Fruit fly (Drosophila melanogaster) whole organism, embryonic: Measurements from ENCODE around the gene CG31268.

Source experiments
- Bgb ChIP-seq: fragments of 200-800 bp; sonication (Bioruptor generic); IDR thresholded peaks from 2 replicates; pipeline ENCODE4 v1.3.6; 2022; ENCODE audit warnings: missing biosample characterization, missing genetic modification characterization; ENCODE audit not compliant: partially characterized antibody
- CG10366 ChIP-seq: fragments of 200-800 bp; sonication (Bioruptor generic); IDR thresholded peaks from 2 replicates; pipeline ENCODE4 v1.3.6; 2022; ENCODE audit warnings: missing biosample characterization, missing genetic modification characterization
- CG11093 ChIP-seq: fragments of 200-800 bp; sonication (Bioruptor generic); IDR thresholded peaks from 3 replicates; pipeline ENCODE4 v1.3.6; 2022; ENCODE audit warnings: missing biosample characterization, missing genetic modification characterization
- CG11456 ChIP-seq: fragments of 200-800 bp; sonication (Bioruptor generic); IDR thresholded peaks from 3 replicates; pipeline ENCODE4 v1.3.6; 2022; ENCODE audit warnings: missing biosample characterization, missing genetic modification characterization
- CG11504 ChIP-seq: fragments of 200-800 bp; sonication (Bioruptor generic); optimal IDR thresholded peaks from 3 replicates; lab custom pipeline; 2019; ENCODE audit warnings: missing biosample characterization, mild to moderate bottlenecking, missing genetic modification characterization, moderate library complexity
- CG12071 ChIP-seq: fragments of 200-800 bp; sonication (Bioruptor generic); optimal IDR thresholded peaks from 3 replicates; lab custom pipeline; 2018; ENCODE audit warnings: missing biosample characterization, mild to moderate bottlenecking, missing genetic modification characterization
- CG13287 ChIP-seq: fragments of 200-800 bp; sonication (Bioruptor generic); IDR thresholded peaks from 2 replicates; pipeline ENCODE4 v1.3.6; 2022; ENCODE audit warnings: missing biosample characterization, missing genetic modification characterization; ENCODE audit not compliant: partially characterized antibody
- CG14014 ChIP-seq: fragments of 200-800 bp; sonication (Bioruptor generic); IDR thresholded peaks from 2 replicates; pipeline ENCODE4 v1.3.6; 2022; ENCODE audit warnings: missing biosample characterization, missing genetic modification characterization
- CG14667 ChIP-seq: fragments of 200-800 bp; sonication (Bioruptor generic); IDR thresholded peaks from 2 replicates; pipeline ENCODE4 v1.3.6; 2022; ENCODE audit warnings: missing biosample characterization, missing genetic modification characterization
- CG15601 ChIP-seq: fragments of 200-800 bp; sonication (Bioruptor generic); optimal IDR thresholded peaks from 3 replicates; lab custom pipeline; 2019; ENCODE audit warnings: missing biosample characterization, mild to moderate bottlenecking, missing genetic modification characterization, moderate library complexity
- CG16813 ChIP-seq: fragments of 200-800 bp; sonication (Bioruptor generic); IDR thresholded peaks from 3 replicates; pipeline ENCODE4 v1.3.6; 2022; ENCODE audit warnings: missing biosample characterization, missing genetic modification characterization; ENCODE audit not compliant: partially characterized antibody
- CG16863 ChIP-seq: fragments of 200-800 bp; sonication (Bioruptor generic); optimal IDR thresholded peaks from 3 replicates; lab custom pipeline; 2016; ENCODE audit warnings: missing biosample characterization, missing genetic modification characterization
- CG17568 ChIP-seq: fragments of 200-800 bp; sonication (Bioruptor generic); optimal IDR thresholded peaks from 2 replicates; lab custom pipeline; 2018; ENCODE audit warnings: missing biosample characterization, mild to moderate bottlenecking, missing genetic modification characterization, moderate library complexity
- CG34422 ChIP-seq: fragments of 200-800 bp; sonication (Bioruptor generic); IDR thresholded peaks from 3 replicates; pipeline ENCODE4 v1.3.6; 2022; ENCODE audit warnings: missing biosample characterization, missing genetic modification characterization
- CG43689 ChIP-seq: fragments of 200-800 bp; sonication (Bioruptor generic); IDR thresholded peaks from 2 replicates; pipeline ENCODE4 v1.3.6; 2022; ENCODE audit warnings: missing biosample characterization, missing genetic modification characterization
- CG4424 ChIP-seq: fragments of 200-800 bp; sonication (Bioruptor generic); optimal IDR thresholded peaks from 3 replicates; lab custom pipeline; 2016; ENCODE audit warnings: missing biosample characterization, missing genetic modification characterization
- CG4730 ChIP-seq: fragments of 200-800 bp; sonication (Bioruptor generic); IDR thresholded peaks from 2 replicates; pipeline ENCODE4 v1.3.6; 2022; ENCODE audit warnings: missing biosample characterization, missing genetic modification characterization
- CG4820 ChIP-seq: fragments of 200-800 bp; sonication (Bioruptor generic); optimal IDR thresholded peaks from 3 replicates; lab custom pipeline; 2016; ENCODE audit warnings: missing biosample characterization, missing genetic modification characterization
- CG4854 ChIP-seq: fragments of 200-800 bp; sonication (Bioruptor generic); optimal IDR thresholded peaks from 2 replicates; lab custom pipeline; 2016; ENCODE audit warnings: missing biosample characterization, missing genetic modification characterization, inconsistent platforms
- CG6689 ChIP-seq: fragments of 200-800 bp; sonication (Bioruptor generic); IDR thresholded peaks from 2 replicates; pipeline ENCODE4 v1.3.6; 2022; ENCODE audit warnings: missing biosample characterization, missing genetic modification characterization
- CG6813 ChIP-seq: fragments of 200-800 bp; sonication (Bioruptor generic); optimal IDR thresholded peaks from 2 replicates; lab custom pipeline; 2017; ENCODE audit warnings: missing biosample characterization, missing genetic modification characterization, mild to moderate bottlenecking, moderate library complexity, missing genetic modification reagents
- CG6854 ChIP-seq: fragments of 200-800 bp; sonication (Bioruptor generic); optimal IDR thresholded peaks from 3 replicates; lab custom pipeline; 2017; ENCODE audit warnings: missing biosample characterization, mild to moderate bottlenecking, missing genetic modification characterization
- CG8290 ChIP-seq, 3 experiments: fragments of 200-800 bp; sonication (Bioruptor generic); optimal IDR thresholded peaks; 2 replicates each; lab custom pipeline; 2016 to 2019; ENCODE audit warnings: missing biosample characterization in 3 of 3, missing genetic modification characterization in 3 of 3, mild to moderate bottlenecking in 2 of 3, moderate library complexity in 1 of 3
- CG9727 ChIP-seq: fragments of 200-800 bp; sonication (Bioruptor generic); optimal IDR thresholded peaks from 3 replicates; lab custom pipeline; 2017; ENCODE audit warnings: missing biosample characterization, mild to moderate bottlenecking, missing genetic modification characterization
- Drgx ChIP-seq: fragments of 200-800 bp; sonication (Bioruptor generic); IDR thresholded peaks from 2 replicates; pipeline ENCODE4 v1.3.6; 2022; ENCODE audit warnings: missing biosample characterization, missing genetic modification characterization
- ERR ChIP-seq: fragments of 200-800 bp; sonication (Bioruptor generic); optimal IDR thresholded peaks from 2 replicates; lab custom pipeline; 2016; ENCODE audit warnings: missing biosample characterization, missing genetic modification characterization
- HHEX ChIP-seq: fragments of 200-800 bp; sonication (Bioruptor generic); optimal IDR thresholded peaks from 3 replicates; lab custom pipeline; 2017; ENCODE audit warnings: missing biosample characterization, mild to moderate bottlenecking, missing genetic modification characterization, missing genetic modification reagents
- Hmr ChIP-seq: fragments of 200-800 bp; sonication (Bioruptor generic); optimal IDR thresholded peaks from 3 replicates; lab custom pipeline; 2017; ENCODE audit warnings: mild to moderate bottlenecking, missing biosample characterization, missing genetic modification reagents, missing genetic modification characterization
- Hr39 ChIP-seq: fragments of >200 bp; optimal IDR thresholded peaks from 2 replicates; lab custom pipeline; 2017
- NFAT ChIP-seq: fragments of 200-800 bp; sonication (Bioruptor generic); IDR thresholded peaks from 2 replicates; pipeline ENCODE4 v1.3.6; 2022; ENCODE audit warnings: missing biosample characterization, missing genetic modification characterization
- Ravus ChIP-seq: fragments of 200-800 bp; sonication (Bioruptor generic); IDR thresholded peaks from 2 replicates; pipeline ENCODE4 v1.3.6; 2022; ENCODE audit warnings: missing biosample characterization, missing genetic modification characterization
- Six4 ChIP-seq: fragments of 200-800 bp; sonication (Bioruptor generic); optimal IDR thresholded peaks from 2 replicates; lab custom pipeline; 2016; ENCODE audit warnings: missing biosample characterization, missing genetic modification characterization
- YL-1 ChIP-seq: fragments of 200-800 bp; sonication (Bioruptor generic); optimal IDR thresholded peaks from 3 replicates; lab custom pipeline; 2017; ENCODE audit warnings: missing biosample characterization, mild to moderate bottlenecking, missing genetic modification characterization
- ash1 ChIP-seq: fragments of 200-800 bp; sonication (Bioruptor generic); optimal IDR thresholded peaks from 2 replicates; lab custom pipeline; 2018; ENCODE audit warnings: missing biosample characterization, mild to moderate bottlenecking, missing genetic modification characterization
- cad ChIP-seq: fragments of >200 bp; optimal IDR thresholded peaks from 2 replicates; lab custom pipeline; 2017; ENCODE audit warnings: missing biosample characterization, missing genetic modification characterization
- chinmo ChIP-seq: fragments of 200-800 bp; sonication (Bioruptor generic); IDR thresholded peaks from 4 replicates; pipeline ENCODE4 v1.3.6; 2022; ENCODE audit warnings: missing biosample characterization, missing genetic modification characterization; ENCODE audit not compliant: partially characterized antibody
- dmrt99B ChIP-seq: fragments of 200-800 bp; sonication (Bioruptor generic); optimal IDR thresholded peaks from 2 replicates; lab custom pipeline; 2018; ENCODE audit warnings: missing biosample characterization, mild to moderate bottlenecking, missing genetic modification characterization, moderate library complexity
- dysf ChIP-seq: fragments of 200-800 bp; sonication (Bioruptor generic); IDR thresholded peaks from 3 replicates; pipeline ENCODE4 v1.3.6; 2022; ENCODE audit warnings: missing biosample characterization, missing genetic modification characterization
- fd3F ChIP-seq: fragments of 200-800 bp; sonication (Bioruptor generic); optimal IDR thresholded peaks from 2 replicates; lab custom pipeline; 2018; ENCODE audit warnings: missing biosample characterization, mild to moderate bottlenecking, missing genetic modification characterization, moderate library complexity
- fd96Cb ChIP-seq: fragments of 200-800 bp; sonication (Bioruptor generic); optimal IDR thresholded peaks from 2 replicates; lab custom pipeline; 2018; ENCODE audit warnings: missing biosample characterization, mild to moderate bottlenecking, missing genetic modification characterization, moderate library complexity
- grn ChIP-seq: fragments of 200-800 bp; sonication (Bioruptor generic); optimal IDR thresholded peaks from 3 replicates; lab custom pipeline; 2017; ENCODE audit warnings: missing biosample characterization, missing genetic modification characterization
- gsb ChIP-seq: fragments of 200-800 bp; sonication (Bioruptor generic); IDR thresholded peaks from 2 replicates; pipeline ENCODE4 v1.3.6; 2022; ENCODE audit warnings: missing biosample characterization, missing genetic modification characterization
- ind ChIP-seq: fragments of 200-800 bp; sonication (Bioruptor generic); optimal IDR thresholded peaks from 3 replicates; lab custom pipeline; 2016; ENCODE audit warnings: missing biosample characterization, missing genetic modification characterization
- maf-S ChIP-seq: fragments of 200-800 bp; sonication (Bioruptor generic); optimal IDR thresholded peaks from 2 replicates; lab custom pipeline; 2016; ENCODE audit warnings: missing biosample characterization, missing genetic modification characterization
- nom ChIP-seq: fragments of 200-800 bp; sonication (Bioruptor generic); optimal IDR thresholded peaks from 2 replicates; lab custom pipeline; 2017; ENCODE audit warnings: missing biosample characterization, missing genetic modification characterization, mild to moderate bottlenecking, moderate library complexity, missing genetic modification reagents
- odd ChIP-seq: fragments of 200-800 bp; sonication (Bioruptor generic); optimal IDR thresholded peaks from 2 replicates; lab custom pipeline; 2017; ENCODE audit warnings: missing biosample characterization, mild to moderate bottlenecking, missing genetic modification characterization
- sd ChIP-seq: fragments of 200-800 bp; sonication (Bioruptor generic); optimal IDR thresholded peaks from 3 replicates; lab custom pipeline; 2018; ENCODE audit warnings: missing biosample characterization, mild to moderate bottlenecking, missing genetic modification characterization, moderate library complexity
- sug ChIP-seq: fragments of 200-800 bp; optimal IDR thresholded peaks from 2 replicates; lab custom pipeline; 2019; ENCODE audit warnings: missing biosample characterization, mild to moderate bottlenecking, missing genetic modification characterization, moderate library complexity
- tup ChIP-seq: fragments of 200-800 bp; sonication (Bioruptor generic); optimal IDR thresholded peaks from 2 replicates; lab custom pipeline; 2016; ENCODE audit warnings: missing biosample characterization, mild to moderate bottlenecking, missing genetic modification characterization, moderate library complexity
- wek ChIP-seq: fragments of 200-800 bp; sonication (Bioruptor generic); optimal IDR thresholded peaks from 3 replicates; lab custom pipeline; 2018; ENCODE audit warnings: missing biosample characterization, mild to moderate bottlenecking, missing genetic modification characterization, moderate library complexity

CG31268 gene

dm6 chr3R:16982108-16982707, 49.4 kb upstream of the CG31268 start, which contains the start of gene AhcyL2 (continued):
- TF ChIP-seq CG11456 (GFP tag; lab: Robert Waterston, UW) (no peak), dmrt99B (tag; lab: Kevin White, UChicago) (no peak), CG11093 (GFP tag; lab: Robert Waterston, UW) (no peak), CG6813 (GFP tag; lab: Kevin White, UChicago) (peak; percentile 17), Bgb (GFP tag; lab: Robert Waterston, UW) (no peak; the same call in 1 of the 2 replicates), tup (GFP tag; lab: Kevin White, UChicago) (no peak), Hmr (GFP tag; lab: Kevin White, UChicago) (peak; percentile 14), odd (GFP tag; lab: Kevin White, UChicago) (no peak), CG14014 (GFP tag; lab: Robert Waterston, UW) (no peak; the same call in 1 of the 2 replicates), sd (tag; lab: Kevin White, UChicago) (peak; percentile 60), CG17568 (peak; percentile 16), Six4 (GFP tag; lab: Kevin White, UChicago) (no peak), wek (GFP tag; lab: Kevin White, UChicago) (no peak), grn (GFP tag; lab: Kevin White, UChicago) (peak; percentile 99), ash1 (no peak), CG8290 (GFP tag; optimal IDR thresholded peaks at IDR 0.05; lab: Kevin White, UChicago) (no peak), CG8290 (tag; optimal IDR thresholded peaks at IDR 0.05; lab: Kevin White, UChicago) (peak in 1 of 2 experiments; percentile 6), fd96Cb (no peak), CG16863 (GFP tag; lab: Kevin White, UChicago) (no peak), CG12071 (GFP tag; lab: Kevin White, UChicago) (peak; percentile 18), gsb (no peak), CG43689 (GFP tag; lab: Robert Waterston, UW) (no peak), YL-1 (GFP tag; lab: Kevin White, UChicago) (no peak), CG13287 (no peak), CG6689 (GFP tag; lab: Robert Waterston, UW) (no peak), NFAT (GFP tag; lab: Robert Waterston, UW) (no peak), ERR (no peak), CG9727 (GFP tag; lab: Kevin White, UChicago) (no peak), maf-S (GFP tag; lab: Kevin White, UChicago) (no peak), Drgx (GFP tag; lab: Robert Waterston, UW) (0 out of 2 replicates have a peak, but pooled peaks have one; percentile 10), CG34422 (0 out of 3 replicates have a peak, but pooled peaks have one; percentile 14), CG4730 (GFP tag; lab: Robert Waterston, UW) (no peak), Ravus (GFP tag; lab: Robert Waterston, UW) (no peak), CG10366 (GFP tag; lab: Robert Waterston, UW) (no peak), CG4854 (no peak), sug (tag; lab: Kevin White, UChicago) (peak; percentile 96), chinmo (GFP tag; lab: Robert Waterston, UW) (peak; percentile 92; the same call in 2 of the 4 replicates), CG15601 (peak; percentile 79), HHEX (GFP tag; lab: Kevin White, UChicago) (no peak), dysf (GFP tag; lab: Robert Waterston, UW) (no peak), cad (GFP tag; lab: Kevin White, UChicago) (no peak), CG6854 (GFP tag; lab: Kevin White, UChicago) (no peak), CG16813 (GFP tag; lab: Robert Waterston, UW) (no peak), fd3F (GFP tag; lab: Kevin White, UChicago) (no peak), CG4424 (GFP tag; lab: Kevin White, UChicago) (no peak), CG11504 (tag; lab: Kevin White, UChicago) (no peak), CG4820 (GFP tag; lab: Kevin White, UChicago) (no peak), ind (no peak), Hr39 (no peak), CG14667 (no peak), nom (GFP tag; lab: Kevin White, UChicago) (peak; percentile 24)
